Fruit fly (Drosophila melanogaster) whole organism, embryonic: ENCODE results near the gene Lim3.
A peak's percentile ranks its signal among the peaks of the same experiment; 100 is the strongest.

Source experiments
- Adf1 ChIP-seq: fragments of 200-800 bp; sonication (Bioruptor generic); IDR thresholded peaks from 2 replicates; pipeline ENCODE4 v1.3.6; 2022; ENCODE audit warnings: missing biosample characterization, missing genetic modification characterization
- Atf-2 ChIP-seq: fragments of 200-800 bp; sonication (Bioruptor generic); optimal IDR thresholded peaks from 2 replicates; lab custom pipeline; 2016; ENCODE audit warnings: missing biosample characterization, missing genetic modification characterization
- C15 ChIP-seq: fragments of 200-800 bp; sonication (Bioruptor generic); IDR thresholded peaks from 3 replicates; pipeline ENCODE4 v1.3.6; 2022; ENCODE audit warnings: missing biosample characterization, missing genetic modification characterization
- CG10654 ChIP-seq: fragments of 200-800 bp; sonication (Bioruptor generic); optimal IDR thresholded peaks from 2 replicates; lab custom pipeline; 2016; ENCODE audit warnings: missing biosample characterization, missing genetic modification characterization
- CG11456 ChIP-seq: fragments of 200-800 bp; sonication (Bioruptor generic); IDR thresholded peaks from 3 replicates; pipeline ENCODE4 v1.3.6; 2022; ENCODE audit warnings: missing biosample characterization, missing genetic modification characterization
- CG12219 ChIP-seq: fragments of 200-800 bp; sonication (Bioruptor generic); optimal IDR thresholded peaks from 3 replicates; lab custom pipeline; 2018; ENCODE audit warnings: missing biosample characterization, mild to moderate bottlenecking, missing genetic modification characterization
- CG13123 ChIP-seq: fragments of 200-800 bp; sonication (Bioruptor generic); optimal IDR thresholded peaks from 2 replicates; lab custom pipeline; 2016; ENCODE audit warnings: missing biosample characterization, missing genetic modification characterization
- CG13624 ChIP-seq: fragments of 200-800 bp; sonication (Bioruptor generic); optimal IDR thresholded peaks from 2 replicates; lab custom pipeline; 2016; ENCODE audit warnings: missing biosample characterization, missing genetic modification characterization
- CG13775 ChIP-seq: fragments of 200-800 bp; sonication (Bioruptor generic); optimal IDR thresholded peaks from 3 replicates; lab custom pipeline; 2017; ENCODE audit warnings: missing biosample characterization, mild to moderate bottlenecking, missing genetic modification characterization
- CG14014 ChIP-seq: fragments of 200-800 bp; sonication (Bioruptor generic); IDR thresholded peaks from 2 replicates; pipeline ENCODE4 v1.3.6; 2022; ENCODE audit warnings: missing biosample characterization, missing genetic modification characterization
- CG15696 ChIP-seq: fragments of 200-800 bp; sonication (Bioruptor generic); optimal IDR thresholded peaks from 2 replicates; lab custom pipeline; 2019; ENCODE audit warnings: missing biosample characterization, mild to moderate bottlenecking, missing genetic modification characterization, moderate library complexity
- CG16863 ChIP-seq: fragments of 200-800 bp; sonication (Bioruptor generic); optimal IDR thresholded peaks from 3 replicates; lab custom pipeline; 2016; ENCODE audit warnings: missing biosample characterization, missing genetic modification characterization
- CG17568 ChIP-seq: fragments of 200-800 bp; sonication (Bioruptor generic); optimal IDR thresholded peaks from 2 replicates; lab custom pipeline; 2018; ENCODE audit warnings: missing biosample characterization, mild to moderate bottlenecking, missing genetic modification characterization, moderate library complexity
- CG17912 ChIP-seq: fragments of 200-800 bp; sonication (Bioruptor generic); optimal IDR thresholded peaks from 2 replicates; lab custom pipeline; 2018; ENCODE audit warnings: missing biosample characterization, mild to moderate bottlenecking, missing genetic modification characterization
- CG18011 ChIP-seq: fragments of 200-800 bp; sonication (Bioruptor generic); optimal IDR thresholded peaks from 2 replicates; lab custom pipeline; 2017; ENCODE audit warnings: missing biosample characterization, missing genetic modification characterization, mild to moderate bottlenecking, moderate library complexity, missing genotype
- CG2129 ChIP-seq: fragments of 200-800 bp; sonication (Bioruptor generic); IDR thresholded peaks from 2 replicates; pipeline ENCODE4 v1.3.6; 2022; ENCODE audit warnings: missing biosample characterization, missing genetic modification characterization; ENCODE audit not compliant: partially characterized antibody
- CG32532 ChIP-seq: fragments of 200-800 bp; sonication (Bioruptor generic); IDR thresholded peaks from 2 replicates; pipeline ENCODE4 v1.3.6; 2022; ENCODE audit warnings: missing biosample characterization, missing genetic modification characterization
- CG3407 ChIP-seq: fragments of 200-800 bp; sonication (Bioruptor generic); optimal IDR thresholded peaks from 2 replicates; lab custom pipeline; 2018; ENCODE audit warnings: missing biosample characterization, mild to moderate bottlenecking, missing genetic modification characterization
- CG7357 ChIP-seq: fragments of 200-800 bp; sonication (Bioruptor generic); IDR thresholded peaks from 3 replicates; pipeline ENCODE4 v1.3.6; 2022; ENCODE audit warnings: missing biosample characterization, missing genetic modification characterization
- CG8924 ChIP-seq: fragments of 200-800 bp; optimal IDR thresholded peaks from 3 replicates; lab custom pipeline; 2019; ENCODE audit warnings: missing biosample characterization, mild to moderate bottlenecking, missing genetic modification characterization, moderate library complexity
- CG9797 ChIP-seq: fragments of 200-800 bp; sonication (Bioruptor generic); optimal IDR thresholded peaks from 3 replicates; lab custom pipeline; 2018; ENCODE audit warnings: missing biosample characterization, mild to moderate bottlenecking, missing genetic modification characterization
- Dbx ChIP-seq: fragments of 200-800 bp; sonication (Bioruptor generic); IDR thresholded peaks from 3 replicates; pipeline ENCODE4 v1.3.6; 2022; ENCODE audit warnings: missing biosample characterization, missing genetic modification characterization
- Eip74EF ChIP-seq, 2 experiments: fragments of 200-800 bp in 1 of 2; fragments of >200 bp in 1 of 2; sonication (Bioruptor generic) in 1 of 2; optimal IDR thresholded peaks; 2 replicates each; lab custom pipeline; 2017 to 2019; ENCODE audit warnings: missing biosample characterization in 2 of 2, missing genetic modification characterization in 2 of 2, mild to moderate bottlenecking in 1 of 2, moderate library complexity in 1 of 2
- Hr39 ChIP-seq: fragments of >200 bp; optimal IDR thresholded peaks from 2 replicates; lab custom pipeline; 2017
- Jarid2 ChIP-seq: fragments of 200-800 bp; sonication (Bioruptor generic); optimal IDR thresholded peaks from 3 replicates; lab custom pipeline; 2017; ENCODE audit warnings: mild to moderate bottlenecking, missing biosample characterization, missing genetic modification reagents, missing genetic modification characterization
- Neu2 ChIP-seq: fragments of 200-800 bp; sonication (Bioruptor generic); optimal IDR thresholded peaks from 3 replicates; lab custom pipeline; 2016; ENCODE audit warnings: missing biosample characterization, missing genetic modification characterization, borderline replicate concordance
- Opbp ChIP-seq: fragments of 200-800 bp; sonication (Bioruptor generic); IDR thresholded peaks from 3 replicates; pipeline ENCODE4 v1.3.6; 2022; ENCODE audit warnings: missing biosample characterization, missing genetic modification characterization; ENCODE audit not compliant: partially characterized antibody
- Six4 ChIP-seq: fragments of 200-800 bp; sonication (Bioruptor generic); optimal IDR thresholded peaks from 2 replicates; lab custom pipeline; 2016; ENCODE audit warnings: missing biosample characterization, missing genetic modification characterization
- Sry-β ChIP-seq: fragments of 200-800 bp; sonication (Bioruptor generic); optimal IDR thresholded peaks from 2 replicates; lab custom pipeline; 2018; ENCODE audit warnings: missing biosample characterization, mild to moderate bottlenecking, missing genetic modification characterization, moderate library complexity
- Sry-δ ChIP-seq: fragments of 200-800 bp; sonication (Bioruptor generic); optimal IDR thresholded peaks from 2 replicates; lab custom pipeline; 2016; ENCODE audit warnings: missing biosample characterization, missing genetic modification characterization
- bcd ChIP-seq: fragments of 200-800 bp; sonication (Bioruptor generic); optimal IDR thresholded peaks from 2 replicates; lab custom pipeline; 2017; ENCODE audit warnings: missing biosample characterization, mild to moderate bottlenecking, missing genetic modification characterization
- cwo ChIP-seq: fragments of 200-800 bp; sonication (Bioruptor generic); optimal IDR thresholded peaks from 3 replicates; lab custom pipeline; 2017; ENCODE audit warnings: missing biosample characterization, missing genetic modification characterization, mild to moderate bottlenecking, moderate library complexity, missing genetic modification reagents
- da ChIP-seq: fragments of 200-800 bp; sonication (Bioruptor generic); optimal IDR thresholded peaks from 2 replicates; lab custom pipeline; 2016; ENCODE audit warnings: missing biosample characterization, missing genetic modification characterization
- emc ChIP-seq: fragments of 200-800 bp; sonication (Bioruptor generic); optimal IDR thresholded peaks from 2 replicates; lab custom pipeline; 2016; ENCODE audit warnings: missing biosample characterization, missing genetic modification characterization
- ewg ChIP-seq: fragments of 200-800 bp; sonication (Bioruptor generic); optimal IDR thresholded peaks from 3 replicates; lab custom pipeline; 2017; ENCODE audit warnings: mild to moderate bottlenecking, missing biosample characterization, missing genetic modification reagents, missing genetic modification characterization
- gem ChIP-seq: fragments of 200-800 bp; sonication (Bioruptor generic); optimal IDR thresholded peaks from 2 replicates; lab custom pipeline; 2019; ENCODE audit warnings: missing biosample characterization, mild to moderate bottlenecking, missing genetic modification characterization, moderate library complexity
- gsb-n ChIP-seq: fragments of 200-800 bp; sonication (Bioruptor generic); optimal IDR thresholded peaks from 3 replicates; lab custom pipeline; 2018; ENCODE audit warnings: missing biosample characterization, mild to moderate bottlenecking, missing genetic modification characterization
- inv ChIP-seq: fragments of 200-800 bp; sonication (Bioruptor generic); IDR thresholded peaks from 2 replicates; pipeline ENCODE4 v1.3.6; 2022; ENCODE audit warnings: missing biosample characterization, missing genetic modification characterization; ENCODE audit not compliant: partially characterized antibody
- lmd ChIP-seq: fragments of 200-800 bp; sonication (Bioruptor generic); IDR thresholded peaks from 2 replicates; pipeline ENCODE4 v1.3.6; 2022; ENCODE audit warnings: missing biosample characterization, missing genetic modification characterization
- lola ChIP-seq, 3 experiments: fragments of >200 bp in 2 of 3; fragments of 200-800 bp in 1 of 3; sonication (Bioruptor generic) in 1 of 3; optimal IDR thresholded peaks; 2 replicates each; lab custom pipeline; 2017 to 2019; ENCODE audit warnings: missing biosample characterization in 3 of 3, missing genetic modification characterization in 3 of 3, mild to moderate bottlenecking in 1 of 3, moderate library complexity in 1 of 3
- lov ChIP-seq, 2 experiments: fragments of 200-800 bp in 1 of 2; fragments of >200 bp in 1 of 2; sonication (Bioruptor generic) in 1 of 2; IDR thresholded peaks in 1 of 2; optimal IDR thresholded peaks in 1 of 2; 2 replicates in 1 of 2; 3 replicates in 1 of 2; pipeline versions ENCODE4 v1.3.6 to Lab custom; 2017 to 2022; ENCODE audit warnings: missing biosample characterization in 1 of 2, missing genetic modification characterization in 1 of 2
- run ChIP-seq: fragments of 200-800 bp; sonication (Bioruptor generic); optimal IDR thresholded peaks from 3 replicates; lab custom pipeline; 2018; ENCODE audit warnings: missing biosample characterization, mild to moderate bottlenecking, missing genetic modification characterization
- salm ChIP-seq: fragments of 200-800 bp; sonication (Bioruptor generic); optimal IDR thresholded peaks from 2 replicates; lab custom pipeline; 2018; ENCODE audit warnings: missing biosample characterization, mild to moderate bottlenecking, missing genetic modification characterization
- sisA ChIP-seq: fragments of 200-800 bp; sonication (Bioruptor generic); IDR thresholded peaks from 2 replicates; pipeline ENCODE4 v1.3.6; 2022; ENCODE audit warnings: missing biosample characterization, missing genetic modification characterization
- stwl ChIP-seq: fragments of 200-800 bp; sonication (Bioruptor generic); optimal IDR thresholded peaks from 3 replicates; lab custom pipeline; 2018; ENCODE audit warnings: missing biosample characterization, mild to moderate bottlenecking, missing genetic modification characterization, moderate library complexity
- tap ChIP-seq: fragments of 200-800 bp; optimal IDR thresholded peaks from 3 replicates; lab custom pipeline; 2019; ENCODE audit warnings: missing biosample characterization, mild to moderate bottlenecking, missing genetic modification characterization, moderate library complexity
- tin ChIP-seq: fragments of 200-800 bp; sonication (Bioruptor generic); optimal IDR thresholded peaks from 3 replicates; lab custom pipeline; 2016; ENCODE audit warnings: missing biosample characterization, missing genetic modification characterization
- trh ChIP-seq: fragments of 200-800 bp; sonication (Bioruptor generic); optimal IDR thresholded peaks from 2 replicates; lab custom pipeline; 2016; ENCODE audit warnings: missing biosample characterization, missing genetic modification characterization
- twi ChIP-seq: fragments of 200-800 bp; optimal IDR thresholded peaks from 2 replicates; lab custom pipeline; 2019; ENCODE audit warnings: missing biosample characterization, mild to moderate bottlenecking, missing genetic modification characterization, moderate library complexity

Gene Lim3

dm6 chr2L:19131905-19132402, 23.7 kb upstream of the Lim3 start, which contains the start of the genes AsnRS and DCTN6-p27 (continued):
- TF ChIP-seq lov (optimal IDR thresholded peaks at IDR 0.05; lab: Kevin White, UChicago) = no peak
- TF ChIP-seq lov (GFP tag; IDR thresholded peaks at IDR 0.05; lab: Robert Waterston, UW) = no peak
- TF ChIP-seq CG14014 (GFP tag; lab: Robert Waterston, UW) = peak; percentile 65
- TF ChIP-seq CG8924 (tag; lab: Kevin White, UChicago) = peak; percentile 64
- TF ChIP-seq CG17568 (GFP tag; lab: Kevin White, UChicago) = no peak
- TF ChIP-seq CG12219 = no peak
- TF ChIP-seq tap = no peak
- no peak; the same call in 1 of the 3 replicates for TF ChIP-seq Opbp (GFP tag; lab: Robert Waterston, UW)
- TF ChIP-seq Neu2 (GFP tag; lab: Kevin White, UChicago) = no peak
- TF ChIP-seq Six4 (GFP tag; lab: Kevin White, UChicago) = peak; percentile 57
- TF ChIP-seq gsb-n (tag; lab: Kevin White, UChicago) = peak; percentile 51
- peak; percentile 37 for TF ChIP-seq Atf-2
- TF ChIP-seq lmd (GFP tag; lab: Robert Waterston, UW) = peak; percentile 65
- TF ChIP-seq CG15696 (tag; lab: Kevin White, UChicago) = peak; percentile 64
- peak; percentile 79 for TF ChIP-seq CG13775 (GFP tag; lab: Kevin White, UChicago)
- peak; percentile 72 for TF ChIP-seq Dbx (GFP tag; lab: Robert Waterston, UW)
- no peak for TF ChIP-seq run (tag; lab: Kevin White, UChicago)
- TF ChIP-seq CG7357 = 0 out of 3 replicates have a peak, but pooled peaks have one; percentile 15
- TF ChIP-seq tin = peak; percentile 79
- TF ChIP-seq CG17912 (GFP tag; lab: Kevin White, UChicago) = peak; percentile 3
- TF ChIP-seq CG13123 (GFP tag; lab: Kevin White, UChicago) = peak; percentile 62
- no peak for TF ChIP-seq Adf1 (GFP tag; lab: Robert Waterston, UW)
- peak; percentile 6 for TF ChIP-seq CG9797 (GFP tag; lab: Kevin White, UChicago)
- TF ChIP-seq CG10654 (GFP tag; lab: Kevin White, UChicago) = peak; percentile 67
- TF ChIP-seq cwo = peak; percentile 53
- peak in 1 of 2 experiments; percentile 15 for TF ChIP-seq Eip74EF (GFP tag; optimal IDR thresholded peaks at IDR 0.05; lab: Kevin White, UChicago)
- TF ChIP-seq CG2129 = peak; percentile 47
- TF ChIP-seq Hr39 (lab: Kevin White, UChicago) = no peak
- TF ChIP-seq gem = peak; percentile 76
- TF ChIP-seq da (GFP tag; lab: Kevin White, UChicago) = peak; percentile 3
- TF ChIP-seq CG18011 = peak; percentile 57
- TF ChIP-seq C15 (GFP tag; lab: Robert Waterston, UW) = no peak
- TF ChIP-seq CG32532 (GFP tag; lab: Robert Waterston, UW) = peak; percentile 80
- peak; percentile 73; the same call in 2 of the 3 replicates for TF ChIP-seq CG11456 (GFP tag; lab: Robert Waterston, UW)
- TF ChIP-seq stwl = peak; percentile 69
- TF ChIP-seq inv (GFP tag; lab: Robert Waterston, UW) = peak; percentile 73
- peak; percentile 70 for TF ChIP-seq Sry-δ (GFP tag; lab: Kevin White, UChicago)
- TF ChIP-seq twi (tag; lab: Kevin White, UChicago) = peak; percentile 40
- TF ChIP-seq ewg (GFP tag; lab: Kevin White, UChicago) = peak; percentile 39
- peak; percentile 40 for TF ChIP-seq trh
- peak; percentile 10 for TF ChIP-seq salm (tag; lab: Kevin White, UChicago)
- peak; percentile 57 for TF ChIP-seq CG13624 (GFP tag; lab: Kevin White, UChicago)
- peak; percentile 50 for TF ChIP-seq sisA
- peak; percentile 95 for TF ChIP-seq CG16863
- peak in 1 of 3 experiments; percentile 65 for TF ChIP-seq lola (GFP tag; optimal IDR thresholded peaks at IDR 0.05; lab: Kevin White, UChicago)
- peak; percentile 67 for TF ChIP-seq bcd
- peak; percentile 21 for TF ChIP-seq emc (GFP tag; lab: Kevin White, UChicago)
- no peak for TF ChIP-seq CG3407 (GFP tag; lab: Kevin White, UChicago)
- peak; percentile 12 for TF ChIP-seq Jarid2 (GFP tag; lab: Kevin White, UChicago)
- peak; percentile 81 for TF ChIP-seq Sry-β (GFP tag; lab: Kevin White, UChicago)
